Worm (Caenorhabditis elegans): ENCODE results near the gene klp-11.

The klp-11 gene

DNA sequence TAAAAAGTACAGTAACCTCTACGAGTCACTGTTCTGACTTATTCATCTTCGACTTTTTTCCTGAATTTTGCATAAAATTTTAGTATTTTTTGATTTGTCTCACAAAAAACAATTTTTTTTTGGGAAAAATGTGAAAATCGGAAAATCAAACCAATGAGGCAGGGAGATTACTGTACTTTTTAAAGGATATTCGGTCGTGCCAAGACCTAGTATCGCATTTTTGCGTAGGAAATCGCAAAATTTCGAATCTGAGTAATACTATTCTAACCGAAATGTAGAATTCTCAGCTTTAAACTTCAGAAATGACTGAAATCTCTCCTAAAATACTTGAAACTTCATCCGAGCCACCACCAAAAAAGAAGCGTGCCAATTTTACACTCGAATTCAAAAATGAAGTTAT lies 24.1 kb downstream of the klp-11 start, which contains the start of gene F21D5.4:
Gene F21D5.4 (plus strand): TSS at position 301 of the 400 bp plus-strand sequence.
- TF ChIP-seq ama-1 (optimal IDR thresholded peaks at IDR 0.05) (no peak), flt-1 (GFP tag; IDR thresholded peaks at IDR 0.05) (no peak), ets-7 (tag; optimal IDR thresholded peaks at IDR 0.05) (no peak), scrt-1 (GFP tag; IDR thresholded peaks at IDR 0.05) (no peak), hnd-1 (tag; optimal IDR thresholded peaks at IDR 0.05) (no peak), sea-1 (GFP tag; conservative IDR thresholded peaks at IDR 0.05) (no peak), hmg-4 (GFP tag; optimal IDR thresholded peaks at IDR 0.05) (no peak), B0310.2 (tag; optimal IDR thresholded peaks at IDR 0.05) (no peak), tbx-37 (GFP tag; conservative IDR thresholded peaks at IDR 0.05) (no peak), hmbx-1 (tag; optimal IDR thresholded peaks at IDR 0.05) (no peak), ceh-36 (tag; optimal IDR thresholded peaks at IDR 0.05) (no peak)

DNA sequence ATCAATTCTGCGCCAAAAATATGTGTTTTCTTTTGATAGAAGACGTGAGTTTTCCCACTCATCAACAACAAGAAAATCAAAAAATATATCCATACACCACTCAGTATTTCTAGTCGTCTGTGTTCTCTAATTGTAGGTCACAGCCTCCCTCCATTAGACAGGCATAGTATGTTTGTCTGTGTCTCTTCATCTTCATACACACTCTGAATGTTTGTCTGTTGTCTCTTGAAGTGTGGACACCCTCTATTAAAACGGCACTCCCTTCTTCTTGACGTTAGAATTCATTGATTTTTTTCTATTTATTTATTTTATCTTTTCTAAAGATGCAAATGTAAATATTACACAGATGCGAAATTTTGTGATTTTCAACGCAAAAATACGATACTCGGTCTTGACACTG lies 24.5 kb downstream of the klp-11 start:
- no peak for TF ChIP-seq ets-7 (tag; optimal IDR thresholded peaks at IDR 0.05)
- no peak for TF ChIP-seq flt-1 (GFP tag; IDR thresholded peaks at IDR 0.05)
- TF ChIP-seq sea-1 (GFP tag; conservative IDR thresholded peaks at IDR 0.05), result no peak
- TF ChIP-seq pes-1 (GFP tag; IDR thresholded peaks at IDR 0.05), result no peak
- no peak for TF ChIP-seq scrt-1 (GFP tag; IDR thresholded peaks at IDR 0.05)
- no peak for TF ChIP-seq ceh-13 (GFP tag; optimal IDR thresholded peaks at IDR 0.05)
- TF ChIP-seq hmbx-1 (tag; optimal IDR thresholded peaks at IDR 0.05), result no peak
- TF ChIP-seq B0310.2 (tag; optimal IDR thresholded peaks at IDR 0.05), result no peak
- no peak for TF ChIP-seq hnd-1 (tag; optimal IDR thresholded peaks at IDR 0.05)
- TF ChIP-seq tbx-11 (GFP tag; IDR thresholded peaks at IDR 0.05), result no peak
- TF ChIP-seq ama-1 (optimal IDR thresholded peaks at IDR 0.05), result no peak
- TF ChIP-seq ceh-36 (tag; optimal IDR thresholded peaks at IDR 0.05), result no peak
- TF ChIP-seq hmg-4 (GFP tag; optimal IDR thresholded peaks at IDR 0.05), result no peak
- TF ChIP-seq aly-1 (tag; optimal IDR thresholded peaks at IDR 0.05), result no peak

DNA sequence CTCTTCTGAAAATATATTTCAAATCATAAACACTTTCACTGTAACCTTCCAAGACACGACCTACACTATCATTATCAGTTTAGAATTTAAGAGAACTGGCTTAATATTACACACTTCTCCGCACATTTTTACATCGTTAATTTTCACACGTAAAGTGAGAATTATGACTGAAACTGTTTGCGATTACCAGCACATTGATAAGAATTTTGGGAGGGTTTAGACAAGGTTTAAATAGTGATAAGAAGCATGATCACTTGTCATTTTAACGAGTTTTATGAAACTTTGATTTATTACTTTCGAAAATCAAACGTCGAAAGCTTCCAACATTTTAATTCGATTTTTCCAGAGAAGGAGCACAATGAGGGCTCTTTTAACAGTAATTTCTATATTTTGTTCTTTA lies 31.4 kb downstream of the klp-11 start, which contains the start of gene F21D5.3:
Gene F21D5.3 (plus strand): TSS at position 347 of the 400 bp plus-strand sequence.
- TF ChIP-seq scrt-1 (GFP tag; IDR thresholded peaks at IDR 0.05) (no peak), ets-7 (tag; optimal IDR thresholded peaks at IDR 0.05) (no peak), tbx-37 (GFP tag; conservative IDR thresholded peaks at IDR 0.05) (no peak)

DNA sequence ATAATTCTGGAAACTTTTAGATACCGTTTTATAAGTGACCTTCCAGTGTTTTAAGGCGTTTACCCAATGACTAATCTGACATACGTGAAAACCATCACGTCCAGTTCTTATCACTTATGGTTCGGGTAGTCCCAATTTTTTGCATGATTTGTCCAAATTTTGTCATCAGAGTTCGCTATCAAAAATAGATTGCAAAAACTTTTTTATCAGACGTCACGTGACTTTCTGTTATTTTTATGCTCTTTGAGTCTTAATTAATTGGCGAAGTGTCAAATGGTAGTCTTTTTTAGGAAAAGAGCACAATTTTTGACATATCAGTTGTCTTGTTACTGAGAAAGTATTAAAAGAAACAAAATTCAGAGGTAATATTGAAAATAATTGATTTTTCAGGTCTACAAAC lies 32.2 kb downstream of the klp-11 start:
- TF ChIP-seq hnd-1 (tag; optimal IDR thresholded peaks at IDR 0.05) (no peak), sea-1 (GFP tag; conservative IDR thresholded peaks at IDR 0.05) (no peak), ceh-13 (GFP tag; optimal IDR thresholded peaks at IDR 0.05) (no peak), flt-1 (GFP tag; IDR thresholded peaks at IDR 0.05) (no peak), hmbx-1 (tag; optimal IDR thresholded peaks at IDR 0.05) (no peak), ets-7 (tag; optimal IDR thresholded peaks at IDR 0.05) (no peak), ama-1 (optimal IDR thresholded peaks at IDR 0.05) (no peak), ceh-36 (tag; optimal IDR thresholded peaks at IDR 0.05) (no peak), tbx-37 (GFP tag; conservative IDR thresholded peaks at IDR 0.05) (no peak), scrt-1 (GFP tag; IDR thresholded peaks at IDR 0.05) (no peak), B0310.2 (tag; optimal IDR thresholded peaks at IDR 0.05) (no peak), hmg-4 (GFP tag; optimal IDR thresholded peaks at IDR 0.05) (no peak), aly-1 (tag; optimal IDR thresholded peaks at IDR 0.05) (no peak), tbx-11 (GFP tag; IDR thresholded peaks at IDR 0.05) (no peak), tra-4 (tag; optimal IDR thresholded peaks at IDR 0.05) (no peak), F13C5.2 (tag; optimal IDR thresholded peaks at IDR 0.05) (no peak), pes-1 (GFP tag; IDR thresholded peaks at IDR 0.05) (no peak)

DNA sequence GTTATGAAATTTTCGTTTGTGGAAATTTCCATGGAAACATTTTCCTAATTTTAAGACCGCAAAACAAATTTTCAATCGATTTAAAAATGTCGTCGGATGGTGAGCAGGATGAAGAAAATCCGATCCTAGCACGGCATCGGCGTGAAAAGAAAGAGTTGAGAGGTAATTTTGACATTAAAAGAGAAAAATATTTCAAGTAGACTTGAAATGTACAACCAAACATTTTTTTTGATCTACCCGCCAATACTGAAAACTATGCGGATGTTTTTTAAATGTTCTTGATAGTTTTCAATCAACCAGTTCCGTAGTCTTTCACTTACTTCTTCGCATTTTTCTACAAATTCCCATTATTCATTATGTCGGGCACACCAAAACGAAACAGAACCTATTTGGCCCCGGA lies 33.7 kb downstream of the klp-11 start, which contains the start of gene otub-3:
Gene otub-3 (plus strand): TSS at position 56 of the 400 bp plus-strand sequence.
- TF ChIP-seq ets-7 (tag; optimal IDR thresholded peaks at IDR 0.05), result no peak
- no peak for TF ChIP-seq pes-1 (GFP tag; IDR thresholded peaks at IDR 0.05)
- TF ChIP-seq aly-1 (tag; optimal IDR thresholded peaks at IDR 0.05), result no peak
- TF ChIP-seq ceh-13 (GFP tag; optimal IDR thresholded peaks at IDR 0.05), result no peak
- no peak for TF ChIP-seq hmg-4 (GFP tag; optimal IDR thresholded peaks at IDR 0.05)
- TF ChIP-seq sea-1 (GFP tag; conservative IDR thresholded peaks at IDR 0.05), result no peak

DNA sequence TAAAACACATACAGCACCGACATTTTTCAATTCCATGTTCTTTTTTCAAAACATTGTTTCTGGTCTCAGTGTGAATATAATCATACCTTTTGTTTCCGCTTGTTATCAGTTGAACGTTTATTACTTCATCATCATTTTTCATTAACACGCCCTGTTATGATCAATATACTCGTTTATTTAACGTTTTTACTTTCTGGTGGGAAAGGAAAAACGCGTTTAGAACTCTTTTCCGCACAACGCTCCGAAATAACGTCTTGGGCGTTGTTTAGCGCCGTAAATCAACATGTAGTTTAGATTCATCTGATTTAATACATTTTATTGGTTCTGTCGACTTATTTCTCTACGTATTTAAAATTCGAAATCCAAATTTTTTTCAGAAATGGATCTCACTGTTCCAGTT lies 36.5 kb downstream of the klp-11 start, which contains the start of gene pgm-3:
Gene pgm-3 (plus strand): TSS at position 378 of the 400 bp plus-strand sequence.
- TF ChIP-seq tra-4 (tag; optimal IDR thresholded peaks at IDR 0.05) (no peak), sea-1 (GFP tag; conservative IDR thresholded peaks at IDR 0.05) (no peak), scrt-1 (GFP tag; IDR thresholded peaks at IDR 0.05) (no peak), aly-1 (tag; optimal IDR thresholded peaks at IDR 0.05) (no peak), pes-1 (GFP tag; IDR thresholded peaks at IDR 0.05) (no peak), hmg-4 (GFP tag; optimal IDR thresholded peaks at IDR 0.05) (no peak), ceh-13 (GFP tag; optimal IDR thresholded peaks at IDR 0.05) (no peak), flt-1 (GFP tag; IDR thresholded peaks at IDR 0.05) (no peak), ets-7 (tag; optimal IDR thresholded peaks at IDR 0.05) (no peak), B0310.2 (tag; optimal IDR thresholded peaks at IDR 0.05) (no peak), hmbx-1 (tag; optimal IDR thresholded peaks at IDR 0.05) (no peak)

DNA sequence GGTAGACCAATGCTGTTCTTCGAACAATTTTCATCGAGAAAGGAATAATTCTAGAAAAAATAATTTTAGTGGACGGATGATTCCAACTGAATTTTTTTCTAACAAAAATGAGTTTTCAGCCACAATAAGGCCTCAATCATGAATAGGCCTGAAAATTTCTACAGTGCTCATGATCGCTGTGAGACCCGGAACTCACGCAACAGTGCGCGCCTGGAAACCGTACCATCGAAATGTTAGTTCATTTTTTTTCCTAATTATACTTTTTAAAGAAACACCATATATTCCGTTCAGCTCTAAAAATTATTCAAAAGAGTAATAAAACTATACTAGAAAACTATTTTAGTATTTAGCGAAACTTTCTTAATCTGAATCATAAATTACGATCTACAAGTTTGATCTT lies 37.0 kb downstream of the klp-11 start:
- TF ChIP-seq pes-1 (GFP tag; IDR thresholded peaks at IDR 0.05) (no peak), tbx-11 (GFP tag; IDR thresholded peaks at IDR 0.05) (no peak), hmg-4 (GFP tag; optimal IDR thresholded peaks at IDR 0.05) (no peak), ets-7 (tag; optimal IDR thresholded peaks at IDR 0.05) (no peak)

DNA sequence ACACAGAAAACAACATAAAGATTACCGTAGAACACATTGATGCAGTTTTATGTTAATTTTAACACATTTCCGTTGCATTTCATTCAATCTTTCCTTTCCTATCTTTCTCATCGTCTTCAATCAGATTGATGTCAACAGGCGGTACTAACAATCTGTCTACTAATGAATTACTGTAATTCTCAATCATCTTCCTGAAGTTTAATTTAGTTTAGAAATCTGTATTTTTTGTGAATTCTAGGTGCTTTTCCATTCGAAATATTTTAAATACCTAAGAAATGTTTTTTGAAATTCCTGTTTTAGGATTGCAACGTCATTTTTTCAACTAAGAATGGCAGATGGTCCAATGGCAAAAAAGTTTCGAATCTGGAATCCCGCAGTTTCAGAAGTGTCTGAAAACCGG lies 38.1 kb downstream of the klp-11 start, which contains the start of gene F21D5.9:
Gene F21D5.9 (plus strand): TSS at position 301 of the 400 bp plus-strand sequence.
- no peak for TF ChIP-seq sea-1 (GFP tag; conservative IDR thresholded peaks at IDR 0.05)
- no peak for TF ChIP-seq scrt-1 (GFP tag; IDR thresholded peaks at IDR 0.05)
- TF ChIP-seq ceh-36 (tag; optimal IDR thresholded peaks at IDR 0.05), result no peak
- no peak for TF ChIP-seq F13C5.2 (tag; optimal IDR thresholded peaks at IDR 0.05)
- TF ChIP-seq tbx-37 (GFP tag; conservative IDR thresholded peaks at IDR 0.05), result no peak
- TF ChIP-seq ets-7 (tag; optimal IDR thresholded peaks at IDR 0.05), result no peak
- no peak for TF ChIP-seq ceh-13 (GFP tag; optimal IDR thresholded peaks at IDR 0.05)
- no peak for TF ChIP-seq hnd-1 (tag; optimal IDR thresholded peaks at IDR 0.05)
- no peak for TF ChIP-seq flt-1 (GFP tag; IDR thresholded peaks at IDR 0.05)
- no peak for TF ChIP-seq tra-4 (tag; optimal IDR thresholded peaks at IDR 0.05)
- no peak for TF ChIP-seq hmg-4 (GFP tag; optimal IDR thresholded peaks at IDR 0.05)
- no peak for TF ChIP-seq B0310.2 (tag; optimal IDR thresholded peaks at IDR 0.05)
- no peak for TF ChIP-seq pes-1 (GFP tag; IDR thresholded peaks at IDR 0.05)
- TF ChIP-seq hmbx-1 (tag; optimal IDR thresholded peaks at IDR 0.05), result no peak
- no peak for TF ChIP-seq ama-1 (optimal IDR thresholded peaks at IDR 0.05)
- TF ChIP-seq tbx-11 (GFP tag; IDR thresholded peaks at IDR 0.05), result no peak
- no peak for TF ChIP-seq aly-1 (tag; optimal IDR thresholded peaks at IDR 0.05)
